Fruit fly (Drosophila melanogaster): ENCODE measurements around the gene CG31313.

- TF ChIP-seq Dfd (GFP tag; optimal IDR thresholded peaks at IDR 0.05): no peak
- TF ChIP-seq fru (GFP tag; optimal IDR thresholded peaks at IDR 0.05): no peak
- no peak for TF ChIP-seq brk (GFP tag; optimal IDR thresholded peaks at IDR 0.05)
- TF ChIP-seq usp (GFP tag; optimal IDR thresholded peaks at IDR 0.05): no peak
- no peak for TF ChIP-seq N (GFP tag; optimal IDR thresholded peaks at IDR 0.05)
- TF ChIP-seq pan (optimal IDR thresholded peaks at IDR 0.05): no peak
These were observed 19.5 kb upstream of the CG31313 start for dm6 chr3R:14586480-14587443.
